Worm (Caenorhabditis elegans): ENCODE data around the gene fbxc-14.

The fbxc-14 gene

DNA sequence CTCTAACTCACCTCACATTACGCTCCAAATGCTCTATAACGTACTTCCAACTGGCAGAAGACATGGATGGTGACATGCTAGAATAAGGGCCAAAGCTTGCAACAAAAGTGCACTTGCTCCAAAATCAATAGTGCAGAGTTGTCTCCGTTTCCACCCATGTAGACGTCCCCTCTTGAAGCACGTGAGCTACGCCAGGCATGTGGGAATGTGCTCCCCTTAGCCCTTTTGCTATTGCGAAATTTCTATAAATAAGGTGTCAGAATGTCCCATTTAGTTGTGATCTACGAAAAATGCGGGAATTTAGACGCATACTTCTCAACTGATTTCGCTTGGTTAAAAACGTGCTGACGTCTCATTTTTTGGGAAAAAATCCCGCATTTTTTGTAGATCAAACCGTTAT lies 23.7 kb upstream of the fbxc-14 start (continued):
- TF ChIP-seq dpl-1 (GFP tag; optimal IDR thresholded peaks at IDR 0.05) (peak in 1 of 3 experiments; percentile 17), fkh-8 (tag; optimal IDR thresholded peaks at IDR 0.05) (peak; percentile 52), unc-86 (tag; optimal IDR thresholded peaks at IDR 0.05) (peak; percentile 21), nhr-19 (GFP tag; conservative IDR thresholded peaks at IDR 0.05) (no peak), blmp-1 (tag; optimal IDR thresholded peaks at IDR 0.05) (no peak), pax-3 (tag; optimal IDR thresholded peaks at IDR 0.05) (no peak), zip-4 (GFP tag; optimal IDR thresholded peaks at IDR 0.05) (peak; percentile 48), isw-1 (GFP tag; IDR thresholded peaks at IDR 0.05) (peak; percentile 19; the same call in 1 of the 2 replicates), mep-1 (tag; optimal IDR thresholded peaks at IDR 0.05) (no peak), nhr-47 (tag; optimal IDR thresholded peaks at IDR 0.05) (no peak), fkh-4 (tag; optimal IDR thresholded peaks at IDR 0.05; ENCODE audit: borderline replicate concordance) (no peak)

DNA sequence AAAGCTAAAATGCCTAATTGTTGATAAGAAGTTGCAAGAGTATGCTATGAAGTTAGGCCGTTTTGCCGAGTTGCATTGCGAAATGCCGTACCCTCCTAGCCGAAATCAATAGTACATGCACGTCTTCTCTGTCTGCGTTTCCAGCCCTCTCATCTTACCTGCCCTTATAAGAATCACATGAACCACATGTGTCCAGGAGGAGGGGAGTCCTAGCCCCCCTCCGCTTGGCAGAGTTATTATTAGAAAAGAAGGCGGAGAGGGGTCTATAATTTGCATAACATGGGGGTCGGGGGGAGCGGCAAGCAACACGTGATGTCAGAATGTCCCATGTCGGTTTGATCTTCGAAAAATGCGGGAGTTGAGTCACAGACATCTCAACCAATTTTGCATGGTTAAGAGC lies 21.0 kb upstream of the fbxc-14 start:
- TF ChIP-seq mep-1 (tag; optimal IDR thresholded peaks at IDR 0.05) (no peak), fkh-8 (tag; optimal IDR thresholded peaks at IDR 0.05) (peak; percentile 9), lin-14 (GFP tag; optimal IDR thresholded peaks at IDR 0.05) (peak; percentile 31), ceh-82 (tag; optimal IDR thresholded peaks at IDR 0.05) (peak in 1 of 3 experiments; percentile 5), efl-1 (optimal IDR thresholded peaks at IDR 0.05) (no peak), efl-1 (GFP tag; optimal IDR thresholded peaks at IDR 0.05 in 1 of 2) (peak in 1 of 2 experiments; percentile 59)

DNA sequence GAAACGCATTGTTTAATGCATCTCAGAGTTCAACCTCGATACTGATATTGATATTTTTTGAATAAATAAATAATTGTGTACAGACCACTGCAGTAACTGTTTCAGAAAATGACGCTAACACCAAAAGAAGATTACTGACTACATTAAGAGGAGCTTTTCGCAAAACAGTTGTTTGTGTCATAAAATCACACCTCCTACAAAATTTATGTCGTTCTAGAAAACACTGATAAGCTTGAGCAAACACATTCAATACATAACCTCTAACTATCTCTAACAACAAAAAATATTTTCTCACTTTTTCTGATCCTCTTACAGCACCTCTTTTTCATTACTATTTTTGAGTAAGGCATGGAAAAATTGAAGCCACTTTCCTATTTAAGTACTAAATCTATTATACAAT lies 19.5 kb upstream of the fbxc-14 start, which contains the start of gene fbxc-7:
TSS of gene fbxc-7 (plus strand) at position 301 of the 400 bp plus-strand sequence.
- peak; percentile 15 for TF ChIP-seq elt-2 (tag; optimal IDR thresholded peaks at IDR 0.05)

DNA sequence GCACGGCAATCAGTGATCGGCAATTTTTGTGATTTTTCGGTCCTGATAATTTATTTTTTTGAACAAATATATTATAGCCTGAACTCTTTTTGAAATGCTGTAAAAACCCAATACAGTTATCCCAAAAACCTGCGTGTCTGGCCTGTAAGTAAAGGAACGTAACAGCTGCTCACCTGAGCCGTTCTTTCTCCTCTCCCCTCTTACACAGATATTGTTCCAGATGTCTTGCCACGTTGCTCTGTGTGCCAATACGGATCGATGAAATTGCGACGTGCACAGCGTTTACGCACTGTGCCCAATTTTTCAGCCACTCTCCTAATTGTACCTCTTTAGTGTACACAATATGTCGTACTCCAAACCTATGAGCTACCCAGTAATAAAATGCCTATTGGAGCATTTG lies 15.5 kb upstream of the fbxc-14 start, which contains the start of gene sdz-4:
TSS of gene sdz-4 (plus strand) at position 301 of the 400 bp plus-strand sequence.
- TF ChIP-seq irx-1 (tag; optimal IDR thresholded peaks at IDR 0.05) (no peak), aly-2 (tag; optimal IDR thresholded peaks at IDR 0.05) (no peak), unc-130 (tag; optimal IDR thresholded peaks at IDR 0.05) (no peak), isw-1 (GFP tag; IDR thresholded peaks at IDR 0.05) (no peak), fkh-8 (tag; optimal IDR thresholded peaks at IDR 0.05) (no peak), nhr-237 (tag; optimal IDR thresholded peaks at IDR 0.05) (no peak), ces-1 (GFP tag; optimal IDR thresholded peaks at IDR 0.05) (no peak), hlh-4 (tag; optimal IDR thresholded peaks at IDR 0.05) (no peak), unc-98 (GFP tag; IDR thresholded peaks at IDR 0.05) (no peak), nhr-28 (tag; optimal IDR thresholded peaks at IDR 0.05) (no peak), nhr-47 (tag; optimal IDR thresholded peaks at IDR 0.05) (no peak), nhr-77 (tag; optimal IDR thresholded peaks at IDR 0.05) (no peak), ceh-88 (GFP tag; IDR thresholded peaks at IDR 0.05) (no peak), sox-4 (tag; optimal IDR thresholded peaks at IDR 0.05) (no peak), lsy-2 (tag; optimal IDR thresholded peaks at IDR 0.05) (no peak), efl-3 (GFP tag; optimal IDR thresholded peaks at IDR 0.05) (no peak)

DNA sequence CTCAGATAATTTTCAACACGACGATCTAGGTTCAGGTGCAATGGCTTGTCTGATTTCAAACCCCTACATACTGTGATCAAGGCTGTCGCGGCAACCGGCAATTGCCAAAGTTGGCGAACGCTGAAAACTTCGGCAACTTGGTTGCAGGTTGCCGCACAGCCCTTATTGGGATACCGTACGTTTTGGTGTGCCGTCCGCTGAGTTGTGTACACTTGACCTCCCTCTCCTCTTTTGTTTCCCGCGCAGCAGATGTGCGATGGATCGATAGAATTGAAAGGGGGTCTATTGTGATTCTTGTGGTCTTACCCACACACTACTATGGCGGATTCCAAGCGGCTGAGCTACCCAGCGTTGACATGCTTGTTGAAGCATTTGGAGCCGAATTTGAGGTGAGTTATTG lies 13.9 kb upstream of the fbxc-14 start, which contains the start of the genes C32B5.18 and C32B5.7:
TSS of gene C32B5.18 (plus strand) at position 301 of the 400 bp plus-strand sequence.
TSS of gene C32B5.7 (plus strand) at position 311 of the 400 bp plus-strand sequence.
- TF ChIP-seq lin-13 (GFP tag; optimal IDR thresholded peaks at IDR 0.05) (no peak), lir-3 (tag; optimal IDR thresholded peaks at IDR 0.05; ENCODE audit: poor library complexity) (no peak), ceh-63 (GFP tag; optimal IDR thresholded peaks at IDR 0.05) (no peak), nhr-12 (tag; optimal IDR thresholded peaks at IDR 0.05) (no peak), ceh-82 (tag; optimal IDR thresholded peaks at IDR 0.05) (no peak), dsc-1 (tag; optimal IDR thresholded peaks at IDR 0.05) (no peak), ceh-8 (GFP tag; optimal IDR thresholded peaks at IDR 0.05) (no peak), grh-1 (GFP tag; IDR thresholded peaks at IDR 0.05) (no peak), fos-1 (tag; optimal IDR thresholded peaks at IDR 0.05) (no peak), hpl-2 (GFP tag; optimal IDR thresholded peaks at IDR 0.05) (no peak), nhr-237 (tag; optimal IDR thresholded peaks at IDR 0.05) (no peak), F16B12.6 (tag; optimal IDR thresholded peaks at IDR 0.05) (no peak), nhr-19 (GFP tag; conservative IDR thresholded peaks at IDR 0.05) (no peak), unc-30 (tag; optimal IDR thresholded peaks at IDR 0.05) (no peak), C16A3.4 (tag; optimal IDR thresholded peaks at IDR 0.05) (no peak), ama-1 (optimal IDR thresholded peaks at IDR 0.05) (no peak), isw-1 (GFP tag; IDR thresholded peaks at IDR 0.05) (no peak), ceh-90 (tag; optimal IDR thresholded peaks at IDR 0.05) (no peak), xbp-1 (tag; optimal IDR thresholded peaks at IDR 0.05) (no peak), nhr-84 (tag; optimal IDR thresholded peaks at IDR 0.05) (no peak)
